Worm (Caenorhabditis elegans): Measurements from ENCODE around the gene flad-1.
A peak's percentile ranks its signal among the peaks of the same experiment; 100 is the strongest.

flad-1 gene

ce11 chrII:9937611-9938010 lies 6.3 kb upstream of the flad-1 start:
- TF ChIP-seq flt-1 (GFP tag; IDR thresholded peaks at IDR 0.05) (no peak), ztf-29 (GFP tag; IDR thresholded peaks at IDR 0.05) (no peak), tab-1 (GFP tag; IDR thresholded peaks at IDR 0.05) (no peak), ztf-23 (GFP tag; IDR thresholded peaks at IDR 0.05) (no peak), med-1 (GFP tag; optimal IDR thresholded peaks at IDR 0.05; ENCODE audit: insufficient read depth) (no peak), ref-1 (GFP tag; conservative IDR thresholded peaks at IDR 0.05) (no peak), cog-1 (tag; optimal IDR thresholded peaks at IDR 0.05) (no peak), klf-2 (GFP tag; conservative IDR thresholded peaks at IDR 0.05) (no peak), T22C8.4 (GFP tag; IDR thresholded peaks at IDR 0.05) (no peak)

- TF ChIP-seq cog-1 (tag; optimal IDR thresholded peaks at IDR 0.05) (no peak), ztf-23 (GFP tag; IDR thresholded peaks at IDR 0.05) (no peak), ztf-29 (GFP tag; IDR thresholded peaks at IDR 0.05) (no peak), flt-1 (GFP tag; IDR thresholded peaks at IDR 0.05) (no peak), tab-1 (GFP tag; IDR thresholded peaks at IDR 0.05) (no peak), T22C8.4 (GFP tag; IDR thresholded peaks at IDR 0.05) (no peak), ref-1 (GFP tag; conservative IDR thresholded peaks at IDR 0.05) (no peak), klf-2 (GFP tag; conservative IDR thresholded peaks at IDR 0.05) (no peak), med-1 (GFP tag; optimal IDR thresholded peaks at IDR 0.05; ENCODE audit: insufficient read depth) (no peak)
Measured at ce11 chrII:9938877-9939276, 5.1 kb upstream of the flad-1 start, which contains the start of the genes C05C10.7 and C05C10.5. TSS of gene C05C10.7 (minus strand) at chrII:9938971. TSS of gene C05C10.5 (plus strand) at chrII:9939040.

DNA sequence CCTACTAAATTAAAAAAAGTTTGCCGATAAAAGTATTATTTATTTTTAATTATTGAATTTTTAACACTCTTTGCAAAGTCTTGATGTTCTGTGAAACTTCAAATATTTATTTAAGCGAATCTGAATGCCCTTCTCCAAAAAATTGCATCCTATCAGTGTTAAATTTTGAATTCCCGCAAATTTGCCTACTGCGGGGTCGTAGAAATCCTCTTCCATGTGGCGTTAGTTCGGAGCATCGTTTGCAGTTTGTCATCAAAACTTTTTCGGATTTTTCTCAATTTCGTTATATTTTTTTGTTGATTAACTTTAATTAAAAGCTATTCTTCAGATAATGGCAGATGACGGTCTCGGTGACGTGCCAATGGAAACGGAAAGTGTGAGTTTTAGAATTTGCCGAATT lies 3.5 kb upstream of the flad-1 start, which contains the start of gene ufd-3:
ufd-3 (plus strand) TSS at position 324 of the 400 bp plus-strand sequence.
- TF ChIP-seq cog-1 (tag; optimal IDR thresholded peaks at IDR 0.05): peak; percentile 64
- TF ChIP-seq med-1 (GFP tag; optimal IDR thresholded peaks at IDR 0.05; ENCODE audit: insufficient read depth): no peak
- TF ChIP-seq ref-1 (GFP tag; conservative IDR thresholded peaks at IDR 0.05): no peak
- TF ChIP-seq klf-2 (GFP tag; conservative IDR thresholded peaks at IDR 0.05): peak; percentile 73
- peak; percentile 74; the same call in 1 of the 2 replicates for TF ChIP-seq flt-1 (GFP tag; IDR thresholded peaks at IDR 0.05)
- TF ChIP-seq ztf-29 (GFP tag; IDR thresholded peaks at IDR 0.05): peak; percentile 54; the same call in 1 of the 2 replicates
- peak; percentile 69; the same call in 1 of the 2 replicates for TF ChIP-seq ztf-23 (GFP tag; IDR thresholded peaks at IDR 0.05)

DNA sequence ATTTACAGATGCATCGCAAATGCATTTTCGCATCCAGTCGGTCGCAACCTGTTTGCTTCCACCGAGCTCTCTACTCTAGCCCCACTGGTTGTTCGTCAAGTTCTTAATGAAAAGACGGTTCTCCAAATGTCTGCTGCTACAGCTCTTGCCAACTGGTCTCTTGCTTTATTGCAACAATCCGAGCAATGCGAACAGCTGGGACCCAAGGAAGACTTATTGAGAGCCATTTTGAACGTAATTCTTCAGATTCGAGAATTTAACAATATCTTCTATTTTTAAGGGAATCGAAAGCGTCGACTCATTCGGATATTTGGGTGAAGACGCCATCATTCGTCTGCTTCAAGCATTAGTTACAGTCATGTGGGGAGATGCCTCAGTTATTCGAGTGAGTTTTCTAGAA lies 691 bp upstream of the flad-1 start:
- TF ChIP-seq klf-2 (GFP tag; conservative IDR thresholded peaks at IDR 0.05) (no peak), ref-1 (GFP tag; conservative IDR thresholded peaks at IDR 0.05) (no peak), ztf-29 (GFP tag; IDR thresholded peaks at IDR 0.05) (no peak), cog-1 (tag; optimal IDR thresholded peaks at IDR 0.05) (no peak), ztf-23 (GFP tag; IDR thresholded peaks at IDR 0.05) (no peak), flt-1 (GFP tag; IDR thresholded peaks at IDR 0.05) (no peak), med-1 (GFP tag; optimal IDR thresholded peaks at IDR 0.05; ENCODE audit: insufficient read depth) (no peak), tab-1 (GFP tag; IDR thresholded peaks at IDR 0.05) (no peak), T22C8.4 (GFP tag; IDR thresholded peaks at IDR 0.05) (no peak)

DNA sequence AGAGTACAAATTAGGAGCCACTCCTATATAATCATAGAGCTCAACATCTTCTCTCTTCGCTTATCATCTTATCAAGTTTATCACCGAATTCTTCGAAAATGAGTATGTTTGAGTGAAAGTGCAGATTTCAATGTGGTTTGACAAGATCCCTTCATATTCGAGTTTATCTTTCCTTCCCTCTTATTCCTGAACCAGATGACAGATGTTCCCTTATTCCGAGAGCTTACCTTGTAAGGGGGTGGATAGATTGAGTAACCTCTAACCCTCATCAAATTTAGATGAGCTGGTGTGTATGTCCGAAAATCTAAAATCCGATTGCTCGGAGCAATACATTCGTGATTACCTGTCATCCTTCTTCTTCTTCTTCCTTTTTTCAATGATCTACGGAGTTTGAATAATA lies 4.7 kb downstream of the flad-1 start:
- TF ChIP-seq flt-1 (GFP tag; IDR thresholded peaks at IDR 0.05): no peak
- TF ChIP-seq med-1 (GFP tag; optimal IDR thresholded peaks at IDR 0.05; ENCODE audit: insufficient read depth): no peak
- no peak for TF ChIP-seq tab-1 (GFP tag; IDR thresholded peaks at IDR 0.05)
- TF ChIP-seq T22C8.4 (GFP tag; IDR thresholded peaks at IDR 0.05): no peak
- no peak for TF ChIP-seq ztf-23 (GFP tag; IDR thresholded peaks at IDR 0.05)
- TF ChIP-seq ztf-29 (GFP tag; IDR thresholded peaks at IDR 0.05): no peak
- TF ChIP-seq ref-1 (GFP tag; conservative IDR thresholded peaks at IDR 0.05): no peak
- TF ChIP-seq cog-1 (tag; optimal IDR thresholded peaks at IDR 0.05): no peak
- no peak for TF ChIP-seq klf-2 (GFP tag; conservative IDR thresholded peaks at IDR 0.05)

- no peak for TF ChIP-seq flt-1 (GFP tag; IDR thresholded peaks at IDR 0.05)
- TF ChIP-seq med-1 (GFP tag; optimal IDR thresholded peaks at IDR 0.05; ENCODE audit: insufficient read depth): no peak
- no peak for TF ChIP-seq ztf-29 (GFP tag; IDR thresholded peaks at IDR 0.05)
- TF ChIP-seq cog-1 (tag; optimal IDR thresholded peaks at IDR 0.05): no peak
- no peak for TF ChIP-seq tab-1 (GFP tag; IDR thresholded peaks at IDR 0.05)
- no peak for TF ChIP-seq ref-1 (GFP tag; conservative IDR thresholded peaks at IDR 0.05)
- TF ChIP-seq T22C8.4 (GFP tag; IDR thresholded peaks at IDR 0.05): no peak
- TF ChIP-seq ztf-23 (GFP tag; IDR thresholded peaks at IDR 0.05): no peak
- TF ChIP-seq klf-2 (GFP tag; conservative IDR thresholded peaks at IDR 0.05): no peak
Measured at ce11 chrII:9951846-9952245, 7.9 kb downstream of the flad-1 start.

DNA sequence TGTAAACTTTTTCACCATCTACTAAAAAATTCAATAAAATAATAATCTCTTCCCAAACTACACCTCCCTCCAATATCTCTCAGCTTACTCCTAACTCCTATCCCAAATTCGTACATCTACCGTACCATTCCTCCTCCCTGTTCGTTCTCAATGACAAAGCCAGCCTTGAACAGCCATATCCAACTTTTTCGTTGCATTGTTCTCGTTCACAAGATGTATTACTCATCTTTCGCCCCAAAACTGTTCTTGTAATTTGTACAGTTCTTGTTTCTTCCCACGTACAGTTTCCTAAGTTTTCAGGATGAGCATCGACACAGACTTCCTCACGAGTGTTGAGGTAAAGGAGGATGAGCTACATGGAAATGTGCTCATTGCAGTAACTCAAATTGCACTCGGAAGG lies 10.9 kb downstream of the flad-1 start, which contains the start of gene egl-43:
egl-43 (plus strand) TSS at position 301 of the 400 bp plus-strand sequence.
- TF ChIP-seq cog-1 (tag; optimal IDR thresholded peaks at IDR 0.05) (no peak), tab-1 (GFP tag; IDR thresholded peaks at IDR 0.05) (no peak), ref-1 (GFP tag; conservative IDR thresholded peaks at IDR 0.05) (no peak), ztf-23 (GFP tag; IDR thresholded peaks at IDR 0.05) (no peak), flt-1 (GFP tag; IDR thresholded peaks at IDR 0.05) (no peak), ztf-29 (GFP tag; IDR thresholded peaks at IDR 0.05) (no peak), T22C8.4 (GFP tag; IDR thresholded peaks at IDR 0.05) (no peak), med-1 (GFP tag; optimal IDR thresholded peaks at IDR 0.05; ENCODE audit: insufficient read depth) (no peak), klf-2 (GFP tag; conservative IDR thresholded peaks at IDR 0.05) (no peak)

DNA sequence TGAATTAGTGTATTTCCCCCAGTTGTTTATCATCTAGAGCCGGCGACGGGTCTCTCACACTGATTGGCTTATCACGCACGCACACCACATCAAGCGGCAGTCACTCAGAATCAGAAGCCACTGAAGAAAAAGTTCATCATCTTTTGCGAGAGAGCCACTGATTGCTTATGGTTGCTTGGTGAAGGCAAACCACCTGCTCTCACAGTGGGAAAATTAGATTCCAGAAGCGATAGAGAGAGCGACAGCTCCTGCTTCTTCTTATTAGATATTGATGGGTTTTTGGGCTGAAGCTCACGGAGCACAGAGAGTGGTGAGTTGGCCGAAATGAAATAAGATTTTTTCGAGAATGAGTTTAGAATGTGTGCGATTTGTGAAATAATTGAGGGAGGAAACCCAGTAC lies 12.2 kb downstream of the flad-1 start:
- TF ChIP-seq klf-2 (GFP tag; conservative IDR thresholded peaks at IDR 0.05) (no peak), ztf-23 (GFP tag; IDR thresholded peaks at IDR 0.05) (no peak), ztf-29 (GFP tag; IDR thresholded peaks at IDR 0.05) (no peak), flt-1 (GFP tag; IDR thresholded peaks at IDR 0.05) (no peak), med-1 (GFP tag; optimal IDR thresholded peaks at IDR 0.05; ENCODE audit: insufficient read depth) (no peak), T22C8.4 (GFP tag; IDR thresholded peaks at IDR 0.05) (no peak), ref-1 (GFP tag; conservative IDR thresholded peaks at IDR 0.05) (no peak), cog-1 (tag; optimal IDR thresholded peaks at IDR 0.05) (no peak), tab-1 (GFP tag; IDR thresholded peaks at IDR 0.05) (no peak)

- TF ChIP-seq T22C8.4 (GFP tag; IDR thresholded peaks at IDR 0.05) (no peak), med-1 (GFP tag; optimal IDR thresholded peaks at IDR 0.05; ENCODE audit: insufficient read depth) (no peak), ztf-29 (GFP tag; IDR thresholded peaks at IDR 0.05) (no peak), ref-1 (GFP tag; conservative IDR thresholded peaks at IDR 0.05) (no peak), tab-1 (GFP tag; IDR thresholded peaks at IDR 0.05) (no peak), cog-1 (tag; optimal IDR thresholded peaks at IDR 0.05) (no peak), ztf-23 (GFP tag; IDR thresholded peaks at IDR 0.05) (no peak), flt-1 (GFP tag; IDR thresholded peaks at IDR 0.05) (no peak), klf-2 (GFP tag; conservative IDR thresholded peaks at IDR 0.05) (no peak)
Measured at ce11 chrII:9960127-9960526, 16.2 kb downstream of the flad-1 start.
